Worm (Caenorhabditis elegans) whole organism, L1 larva: ENCODE results near the gene K10C8.4.

ENCODE experiments used
- C16A3.4 ChIP-seq: fragments of 150-350 bp; optimal IDR thresholded peaks from 2 replicates; lab custom pipeline; 2014; ENCODE audit warnings: missing biosample characterization, missing genetic modification characterization
- F16B12.6 ChIP-seq: fragments of 150-350 bp; optimal IDR thresholded peaks from 2 replicates; lab custom pipeline; 2014; ENCODE audit warnings: missing biosample characterization, missing genetic modification characterization
- aha-1 ChIP-seq: fragments of 150-350 bp; optimal IDR thresholded peaks from 2 replicates; lab custom pipeline; 2014; ENCODE audit warnings: missing biosample characterization, missing genetic modification characterization
- ama-1 ChIP-seq: fragments of 150-350 bp; optimal IDR thresholded peaks from 2 replicates; lab custom pipeline; 2014
- blmp-1 ChIP-seq: fragments of 150-350 bp; optimal IDR thresholded peaks from 2 replicates; lab custom pipeline; 2014; ENCODE audit warnings: missing biosample characterization, missing genetic modification characterization
- ceh-63 ChIP-seq: fragments of 200-800 bp; sonication (Bioruptor generic); optimal IDR thresholded peaks from 2 replicates; lab custom pipeline; 2018; ENCODE audit warnings: mild to moderate bottlenecking, missing genetic modification characterization, missing compliant biosample characterization
- ceh-8 ChIP-seq: fragments of 200-800 bp; sonication (Bioruptor generic); optimal IDR thresholded peaks from 2 replicates; lab custom pipeline; 2018; ENCODE audit warnings: mild to moderate bottlenecking, missing genetic modification characterization, moderate library complexity, missing compliant biosample characterization
- ceh-82 ChIP-seq, 3 experiments: fragments of 150-350 bp in 1 of 3; sonication (generic microtip) in 2 of 3; optimal IDR thresholded peaks; 2 replicates each; lab custom pipeline; 2014 to 2017; ENCODE audit warnings: missing biosample characterization in 3 of 3, missing genetic modification characterization in 3 of 3
- ceh-88 ChIP-seq: fragments of 200-800 bp; sonication (Bioruptor generic); IDR thresholded peaks from 2 replicates; pipeline ENCODE4 v1.3.6; 2022; ENCODE audit warnings: missing genetic modification characterization, missing compliant biosample characterization
- dsc-1 ChIP-seq: sonication (generic microtip); optimal IDR thresholded peaks from 2 replicates; lab custom pipeline; 2016; ENCODE audit warnings: mild to moderate bottlenecking, missing genetic modification characterization, missing compliant biosample characterization
- egl-27 ChIP-seq, 2 experiments: fragments of 150-350 bp in 1 of 2; sonication (generic microtip); optimal IDR thresholded peaks; 3 replicates each; lab custom pipeline; 2017 to 2018; ENCODE audit warnings: missing biosample characterization in 2 of 2, missing genetic modification characterization in 2 of 2, missing genetic modification reagents in 2 of 2
- elt-2 ChIP-seq: sonication (generic microtip); optimal IDR thresholded peaks from 2 replicates; lab custom pipeline; 2016; ENCODE audit warnings: missing genetic modification characterization, mild to moderate bottlenecking, inconsistent platforms, missing compliant biosample characterization, missing genetic modification reagents
- ets-5 ChIP-seq: fragments of 200-800 bp; sonication (Bioruptor generic); IDR thresholded peaks from 2 replicates; pipeline ENCODE4 v1.3.6; 2022; ENCODE audit warnings: missing genetic modification characterization, missing compliant biosample characterization
- fkh-10 ChIP-seq: sonication (generic microtip); optimal IDR thresholded peaks from 2 replicates; lab custom pipeline; 2017; ENCODE audit warnings: missing biosample characterization, missing genetic modification reagents, missing genetic modification characterization
- fos-1 ChIP-seq: fragments of 150-350 bp; optimal IDR thresholded peaks from 2 replicates; lab custom pipeline; 2014; ENCODE audit warnings: missing biosample characterization, missing genetic modification characterization
- grh-1 ChIP-seq: fragments of 200-800 bp; sonication (Bioruptor generic); IDR thresholded peaks from 2 replicates; pipeline ENCODE4 v1.3.6; 2022; ENCODE audit warnings: missing genetic modification reagents, missing genetic modification characterization, missing compliant biosample characterization
- hlh-4 ChIP-seq: sonication (generic microtip); optimal IDR thresholded peaks from 2 replicates; lab custom pipeline; 2016; ENCODE audit warnings: mild to moderate bottlenecking, missing genetic modification characterization, missing compliant biosample characterization
- hpl-2 ChIP-seq: fragments of 150-350 bp; optimal IDR thresholded peaks from 2 replicates; lab custom pipeline; 2014; ENCODE audit warnings: missing biosample characterization, missing genetic modification reagents, missing genetic modification characterization
- isw-1 ChIP-seq: fragments of 200-800 bp; sonication (Bioruptor generic); IDR thresholded peaks from 2 replicates; pipeline ENCODE4 v1.3.6; 2022; ENCODE audit warnings: missing genetic modification characterization, missing compliant biosample characterization
- jun-1 ChIP-seq: fragments of 150-350 bp; optimal IDR thresholded peaks from 2 replicates; lab custom pipeline; 2014; ENCODE audit warnings: missing biosample characterization, missing genetic modification reagents, missing genetic modification characterization
- lin-13 ChIP-seq: fragments of 150-350 bp; optimal IDR thresholded peaks from 2 replicates; lab custom pipeline; 2014; ENCODE audit warnings: missing biosample characterization, missing genetic modification reagents, missing genetic modification characterization
- lin-14 ChIP-seq: fragments of 200-800 bp; sonication (Bioruptor generic); optimal IDR thresholded peaks from 2 replicates; lab custom pipeline; 2018; ENCODE audit warnings: mild to moderate bottlenecking, missing genetic modification characterization, moderate library complexity, missing compliant biosample characterization
- lin-15B ChIP-seq: fragments of 150-350 bp; sonication (generic microtip); optimal IDR thresholded peaks from 3 replicates; lab custom pipeline; 2014; ENCODE audit warnings: missing biosample characterization, missing genetic modification characterization
- lin-35 ChIP-seq, 2 experiments: fragments of 150-350 bp; optimal IDR thresholded peaks; 2 replicates each; lab custom pipeline; 2014; ENCODE audit warnings: missing biosample characterization in 2 of 2, missing genetic modification characterization in 2 of 2, missing genetic modification reagents in 2 of 2
- lin-39 ChIP-seq: fragments of 150-350 bp; optimal IDR thresholded peaks from 2 replicates; lab custom pipeline; 2014; ENCODE audit warnings: missing biosample characterization, missing genetic modification reagents, missing genetic modification characterization
- lir-3 ChIP-seq: sonication (generic microtip); optimal IDR thresholded peaks from 2 replicates; lab custom pipeline; 2016; ENCODE audit warnings: mild to moderate bottlenecking, missing genetic modification characterization, moderate library complexity, missing compliant biosample characterization; ENCODE audit not compliant: poor library complexity
- lsy-2 ChIP-seq, 2 experiments: fragments of 150-350 bp; optimal IDR thresholded peaks; 2 replicates each; lab custom pipeline; 2014; ENCODE audit warnings: missing biosample characterization in 2 of 2, missing genetic modification characterization in 2 of 2
- mab-9 ChIP-seq: fragments of 200-800 bp; sonication (Bioruptor generic); IDR thresholded peaks from 2 replicates; pipeline ENCODE4 v1.3.6; 2022; ENCODE audit warnings: missing genetic modification reagents, missing genetic modification characterization, missing compliant biosample characterization
- mef-2 ChIP-seq: fragments of 150-350 bp; optimal IDR thresholded peaks from 2 replicates; lab custom pipeline; 2014; ENCODE audit warnings: missing biosample characterization, missing genetic modification characterization
- nhr-12 ChIP-seq: sonication (generic microtip); optimal IDR thresholded peaks from 2 replicates; lab custom pipeline; 2017; ENCODE audit warnings: missing biosample characterization, missing genetic modification characterization
- nhr-20 ChIP-seq: sonication (generic microtip); optimal IDR thresholded peaks from 2 replicates; lab custom pipeline; 2016; ENCODE audit warnings: mild to moderate bottlenecking, missing genetic modification characterization, missing compliant biosample characterization
- nhr-47 ChIP-seq: sonication (generic microtip); optimal IDR thresholded peaks from 2 replicates; lab custom pipeline; 2016; ENCODE audit warnings: mild to moderate bottlenecking, missing genetic modification characterization, moderate library complexity, missing compliant biosample characterization
- nhr-76 ChIP-seq: sonication (generic microtip); optimal IDR thresholded peaks from 2 replicates; lab custom pipeline; 2017; ENCODE audit warnings: missing biosample characterization, missing genetic modification characterization
- nhr-84 ChIP-seq: sonication (generic microtip); optimal IDR thresholded peaks from 2 replicates; lab custom pipeline; 2017; ENCODE audit warnings: missing biosample characterization, missing genetic modification characterization
- nhr-90 ChIP-seq: sonication (generic microtip); optimal IDR thresholded peaks from 2 replicates; lab custom pipeline; 2016; ENCODE audit warnings: mild to moderate bottlenecking, missing genetic modification characterization, missing compliant biosample characterization; ENCODE audit not compliant: poor library complexity
- pax-3 ChIP-seq: fragments of 200-800 bp; sonication (Bioruptor generic); optimal IDR thresholded peaks from 2 replicates; lab custom pipeline; 2018; ENCODE audit warnings: mild to moderate bottlenecking, missing genetic modification characterization, moderate library complexity, missing compliant biosample characterization
- rnt-1 ChIP-seq: sonication (generic microtip); optimal IDR thresholded peaks from 2 replicates; lab custom pipeline; 2016; ENCODE audit warnings: mild to moderate bottlenecking, missing genetic modification characterization, moderate library complexity, missing compliant biosample characterization
- skn-1 ChIP-seq: fragments of 150-350 bp; optimal IDR thresholded peaks from 2 replicates; lab custom pipeline; 2014; ENCODE audit warnings: missing biosample characterization, missing genetic modification characterization
- snpc-4 ChIP-seq: fragments of 150-350 bp; optimal IDR thresholded peaks from 2 replicates; lab custom pipeline; 2014; ENCODE audit warnings: missing biosample characterization, missing genetic modification characterization
- snu-23 ChIP-seq: sonication (generic microtip); optimal IDR thresholded peaks from 2 replicates; lab custom pipeline; 2016; ENCODE audit warnings: missing genetic modification characterization, missing compliant biosample characterization
- sptf-1 ChIP-seq: fragments of 150-350 bp; optimal IDR thresholded peaks from 2 replicates; lab custom pipeline; 2014; ENCODE audit warnings: missing biosample characterization, missing genetic modification characterization
- sup-37 ChIP-seq: fragments of 200-800 bp; sonication (Bioruptor generic); optimal IDR thresholded peaks from 2 replicates; lab custom pipeline; 2018; ENCODE audit warnings: mild to moderate bottlenecking, missing genetic modification characterization, missing compliant biosample characterization
- unc-62 ChIP-seq: fragments of 150-350 bp; optimal IDR thresholded peaks from 2 replicates; lab custom pipeline; 2014; ENCODE audit warnings: missing biosample characterization, missing genetic modification reagents, missing genetic modification characterization
- vab-15 ChIP-seq: sonication (generic microtip); optimal IDR thresholded peaks from 2 replicates; lab custom pipeline; 2017; ENCODE audit warnings: missing genotype, mild to moderate bottlenecking, missing genetic modification characterization, missing compliant biosample characterization
- xbp-1 ChIP-seq: sonication (generic microtip); optimal IDR thresholded peaks from 2 replicates; lab custom pipeline; 2016; ENCODE audit warnings: missing genetic modification characterization, missing compliant biosample characterization
- ztf-4 ChIP-seq: fragments of 150-350 bp; optimal IDR thresholded peaks from 2 replicates; lab custom pipeline; 2014; ENCODE audit warnings: missing biosample characterization, missing genetic modification characterization

The K10C8.4 gene

DNA sequence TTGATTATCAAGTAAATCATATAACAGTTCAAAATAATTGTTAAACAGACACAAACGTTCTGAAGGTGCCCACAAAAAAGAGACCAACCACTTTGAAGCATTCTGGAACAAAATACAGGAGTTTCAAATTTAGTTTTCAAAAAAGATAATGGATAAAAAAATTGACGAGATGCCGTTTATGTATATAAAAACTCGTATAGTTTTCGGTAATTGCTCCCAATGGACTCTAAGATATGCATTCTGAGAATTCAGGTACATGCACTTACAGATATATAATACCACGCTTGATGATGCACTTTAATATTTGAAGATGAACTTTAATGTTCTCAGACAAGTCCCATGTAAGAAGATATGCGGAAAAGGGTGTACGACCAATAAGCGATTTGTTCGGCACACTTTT, 22.6 kb downstream of the K10C8.4 start, which contains the start of gene str-181:
Gene str-181, minus strand, starts transcription at position 101 of the 400 bp plus-strand sequence.
- no peak for TF ChIP-seq sup-37
- no peak for TF ChIP-seq jun-1
- no peak for TF ChIP-seq sptf-1
- no peak for TF ChIP-seq hpl-2 (GFP tag; lab: Kevin White, UChicago)
- TF ChIP-seq lin-15B (tag; lab: Kevin White, UChicago) = no peak
- TF ChIP-seq nhr-84 (tag; lab: Kevin White, UChicago) = no peak
- TF ChIP-seq pax-3 (tag; lab: Kevin White, UChicago) = no peak
- no peak for TF ChIP-seq elt-2 (tag; lab: Kevin White, UChicago)
- TF ChIP-seq nhr-90 = no peak
- no peak for TF ChIP-seq lin-14
- no peak for TF ChIP-seq nhr-47 (tag; lab: Kevin White, UChicago)
- TF ChIP-seq C16A3.4 (tag; lab: Kevin White, UChicago) = no peak
- TF ChIP-seq blmp-1 (tag; lab: Kevin White, UChicago) = no peak
- no peak for TF ChIP-seq ztf-4
- TF ChIP-seq lin-39 (tag; lab: Kevin White, UChicago) = no peak
- TF ChIP-seq ceh-63 (GFP tag; lab: Kevin White, UChicago) = no peak
- TF ChIP-seq, all 84 proteins: peak for 0

DNA sequence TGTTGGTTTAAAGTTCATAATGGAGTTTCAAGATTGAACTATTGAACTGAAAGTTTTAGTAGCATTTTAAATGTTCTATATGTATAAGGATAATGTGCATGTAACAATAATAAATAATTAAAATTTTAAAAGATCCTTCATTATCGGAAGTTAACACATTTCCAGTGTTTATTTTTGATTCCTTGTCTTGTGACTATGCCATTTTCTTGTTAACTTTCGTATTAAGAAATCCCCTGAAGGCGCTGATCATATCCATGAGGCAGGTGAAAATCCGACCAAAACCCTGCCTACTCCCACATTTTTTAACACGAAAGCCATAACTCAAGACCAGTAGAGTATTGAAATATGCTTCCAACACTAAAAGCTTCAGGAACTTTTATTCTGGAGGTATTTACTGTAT, 23.6 kb downstream of the K10C8.4 start, which contains the start of gene R11D1.7:
Gene R11D1.7, plus strand, starts transcription at position 301 of the 400 bp plus-strand sequence.
- TF ChIP-seq mab-9 (GFP tag; lab: Robert Waterston, UW) (no peak), hlh-4 (peak; percentile 68)

DNA sequence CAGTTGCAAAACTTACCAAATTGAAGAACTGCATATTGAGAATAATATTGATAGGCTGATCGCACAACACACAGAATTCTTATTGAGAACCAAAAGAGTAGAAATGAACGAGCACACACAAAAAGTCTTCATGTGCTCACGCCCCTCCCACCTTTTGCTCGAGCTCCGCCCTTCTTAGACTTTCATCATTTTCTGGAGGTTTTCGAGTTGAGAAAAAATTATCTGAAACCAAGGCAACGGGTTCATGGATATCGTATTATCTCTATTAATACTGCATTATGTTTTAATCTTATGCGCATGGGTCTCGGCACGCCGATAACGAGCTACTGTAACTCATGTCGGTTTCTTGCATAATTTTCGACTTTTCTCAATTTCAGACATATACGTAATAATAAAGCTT, 29.8 kb downstream of the K10C8.4 start, which contains the start of gene R11D1.12:
Gene R11D1.12, minus strand, starts transcription at position 101 of the 400 bp plus-strand sequence.
- TF ChIP-seq lin-35 (GFP tag; optimal IDR thresholded peaks at IDR 0.05; lab: Kevin White, UChicago) (no peak), fos-1 (tag; lab: Kevin White, UChicago) (no peak), unc-62 (GFP tag; lab: Kevin White, UChicago) (no peak), dsc-1 (tag; lab: Kevin White, UChicago) (no peak), rnt-1 (no peak), F16B12.6 (tag; lab: Kevin White, UChicago) (no peak), nhr-12 (tag; lab: Kevin White, UChicago) (no peak), ama-1 (lab: Kevin White, UChicago) (no peak), ets-5 (no peak), nhr-76 (tag; lab: Kevin White, UChicago) (no peak), aha-1 (no peak), grh-1 (GFP tag; lab: Robert Waterston, UW) (no peak), mef-2 (tag; lab: Kevin White, UChicago) (no peak), hlh-4 (no peak)

DNA sequence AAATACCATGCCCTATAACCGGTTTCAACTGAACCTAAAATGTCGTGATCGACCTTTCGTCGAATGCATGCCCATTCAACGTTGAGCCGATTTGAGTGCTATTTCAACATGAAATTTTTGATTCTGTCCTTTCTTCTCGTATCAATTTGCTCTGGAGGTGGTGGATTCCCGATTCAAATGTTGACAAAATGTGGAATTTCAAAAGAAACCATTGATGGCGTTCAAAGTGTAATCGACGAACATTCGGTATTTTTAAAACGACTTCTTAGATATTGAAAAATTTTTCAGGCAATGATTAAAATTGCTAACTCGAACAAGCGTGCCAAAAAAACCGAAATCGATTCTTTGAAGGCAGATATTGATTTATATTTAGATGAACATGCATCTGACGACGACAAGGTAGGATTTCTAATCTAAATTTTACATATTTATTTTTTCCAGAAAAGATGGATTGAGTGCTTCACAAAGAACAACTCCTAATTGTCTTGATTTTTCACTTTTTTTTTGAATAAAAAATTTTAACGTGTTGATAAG, 31.1 kb downstream of the K10C8.4 start, which contains the start of gene R11D1.13:
Gene R11D1.13, plus strand, starts transcription at position 51 of the 534 bp plus-strand sequence.
- TF ChIP-seq snu-23 (GFP tag; lab: Kevin White, UChicago) (no peak), lin-35 (GFP tag; optimal IDR thresholded peaks at IDR 0.05; lab: Kevin White, UChicago) (no peak), fos-1 (tag; lab: Kevin White, UChicago) (no peak), lin-13 (GFP tag; lab: Kevin White, UChicago) (no peak), ceh-88 (no peak), ceh-8 (GFP tag; lab: Kevin White, UChicago) (no peak)

DNA sequence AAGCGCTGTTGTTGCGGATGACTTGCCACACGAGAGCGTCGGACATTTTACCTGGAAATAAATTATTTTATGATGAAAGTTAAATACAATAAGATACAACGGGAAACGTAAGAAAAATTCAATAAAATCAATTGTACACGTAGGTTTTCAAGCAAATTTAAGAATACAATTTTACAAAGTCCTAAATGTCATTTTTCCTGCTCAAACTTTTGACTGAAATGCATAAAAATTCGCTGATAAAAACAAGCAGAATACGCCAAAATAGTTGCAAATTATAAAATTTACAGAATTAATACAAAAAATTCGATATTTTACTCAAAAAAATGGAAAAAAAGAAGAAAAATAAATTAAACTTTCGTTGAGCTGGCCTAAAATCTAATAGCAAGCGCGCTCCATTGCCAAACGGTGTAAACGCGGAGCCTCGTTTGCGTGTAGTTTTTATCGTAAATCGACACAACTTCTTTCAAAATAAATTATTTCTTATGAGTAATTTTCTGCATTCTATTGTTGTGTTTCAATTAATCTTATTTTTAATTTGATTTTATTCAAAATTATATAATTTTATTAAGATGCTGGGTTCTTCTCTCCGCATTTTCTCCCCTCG, 32.1 kb downstream of the K10C8.4 start, which contains the start of the genes rpl-28 and mrpl-49:
Gene rpl-28, minus strand, starts transcription at position 51 of the 604 bp plus-strand sequence.
Gene mrpl-49, plus strand, starts transcription at position 570 of the 604 bp plus-strand sequence.
- TF ChIP-seq fkh-10 (GFP tag; lab: Kevin White, UChicago) (peak; percentile 42), lsy-2 (tag; optimal IDR thresholded peaks at IDR 0.05; lab: Kevin White, UChicago) (peak; percentile 91 to 94), isw-1 (GFP tag; lab: Robert Waterston, UW) (peak; percentile 87), ceh-82 (tag; optimal IDR thresholded peaks at IDR 0.05; lab: Kevin White, UChicago) (peak; percentile 92 to 93 (median 93)), skn-1 (peak; percentile 93), xbp-1 (tag; lab: Kevin White, UChicago) (peak; percentile 89), hpl-2 (GFP tag; lab: Kevin White, UChicago) (peak; percentile 23), egl-27 (tag; optimal IDR thresholded peaks at IDR 0.05; lab: Kevin White, UChicago) (no peak), lir-3 (tag; lab: Kevin White, UChicago) (peak; percentile 71), rnt-1 (peak; percentile 84), snpc-4 (tag; lab: Kevin White, UChicago) (peak; percentile 89), sup-37 (no peak), nhr-20 (tag; lab: Kevin White, UChicago) (peak; percentile 92), vab-15 (tag; lab: Kevin White, UChicago) (no peak)
